Worm (Caenorhabditis elegans) whole organism, young adult: ENCODE data around the gene best-17.

Source experiments
- B0261.1 ChIP-seq: sonication (generic microtip); optimal IDR thresholded peaks from 2 replicates; lab custom pipeline; 2016; ENCODE audit warnings: mild to moderate bottlenecking, missing genetic modification characterization, moderate library complexity, missing compliant biosample characterization
- F10E7.11 ChIP-seq: sonication (generic microtip); optimal IDR thresholded peaks from 2 replicates; lab custom pipeline; 2017; ENCODE audit warnings: mild to moderate bottlenecking, missing genetic modification characterization, moderate library complexity, missing compliant biosample characterization
- F55B11.4 ChIP-seq: sonication (generic microtip); optimal IDR thresholded peaks from 2 replicates; lab custom pipeline; 2016; ENCODE audit warnings: missing compliant biosample characterization, missing genetic modification characterization, borderline replicate concordance; ENCODE audit not compliant: insufficient read depth
- F57A8.1 ChIP-seq: fragments of 200-800 bp; sonication (Bioruptor generic); optimal IDR thresholded peaks from 2 replicates; lab custom pipeline; 2018; ENCODE audit warnings: mild to moderate bottlenecking, missing genetic modification characterization, moderate library complexity, missing compliant biosample characterization
- F57C9.4 ChIP-seq: sonication (generic microtip); optimal IDR thresholded peaks from 2 replicates; lab custom pipeline; 2017; ENCODE audit warnings: mild to moderate bottlenecking, missing genetic modification characterization, missing compliant biosample characterization
- Y53G8AR.9 ChIP-seq: fragments of 200-800 bp; sonication (Bioruptor generic); conservative IDR thresholded peaks from 2 replicates; pipeline ENCODE4 v1.3.6; 2022; ENCODE audit warnings: missing genetic modification reagents, missing genetic modification characterization, missing compliant biosample characterization
- Y67H2A.10 ChIP-seq: fragments of 200-800 bp; sonication (Bioruptor generic); conservative IDR thresholded peaks from 2 replicates; pipeline ENCODE4 v1.3.6; 2022; ENCODE audit warnings: missing genetic modification reagents, missing genetic modification characterization, missing compliant biosample characterization
- Y79H2A.3 ChIP-seq: fragments of 200-800 bp; sonication (Bioruptor generic); conservative IDR thresholded peaks from 2 replicates; pipeline ENCODE4 v1.3.6; 2022; ENCODE audit warnings: missing genetic modification reagents, missing genetic modification characterization, missing compliant biosample characterization
- Y95B8A.8 ChIP-seq: fragments of 200-800 bp; sonication (Bioruptor generic); IDR thresholded peaks from 2 replicates; pipeline ENCODE4 v1.3.6; 2022; ENCODE audit warnings: missing genetic modification reagents, missing genetic modification characterization, missing compliant biosample characterization
- ZK185.1 ChIP-seq: sonication (generic microtip); optimal IDR thresholded peaks from 2 replicates; lab custom pipeline; 2016; ENCODE audit warnings: mild to moderate bottlenecking, missing genetic modification characterization, missing compliant biosample characterization; ENCODE audit not compliant: poor library complexity, severe bottlenecking
- akir-1 ChIP-seq: fragments of 200-800 bp; sonication (Bioruptor generic); optimal IDR thresholded peaks from 2 replicates; lab custom pipeline; 2018; ENCODE audit warnings: mild to moderate bottlenecking, missing genetic modification characterization, moderate library complexity, missing compliant biosample characterization
- aptf-2 ChIP-seq: fragments of 200-800 bp; sonication (Bioruptor generic); conservative IDR thresholded peaks from 2 replicates; pipeline ENCODE4 v1.3.6; 2022; ENCODE audit warnings: missing genetic modification reagents, missing genetic modification characterization, missing compliant biosample characterization
- atf-7 ChIP-seq: sonication (generic microtip); optimal IDR thresholded peaks from 2 replicates; lab custom pipeline; 2017; ENCODE audit warnings: mild to moderate bottlenecking, missing genetic modification characterization, missing compliant biosample characterization
- attf-3 ChIP-seq: fragments of 200-800 bp; sonication (Bioruptor generic); conservative IDR thresholded peaks from 2 replicates; pipeline ENCODE4 v1.3.6; 2022; ENCODE audit warnings: missing genetic modification reagents, missing genetic modification characterization, missing compliant biosample characterization
- attf-5 ChIP-seq: fragments of 200-800 bp; sonication (Bioruptor generic); optimal IDR thresholded peaks from 2 replicates; lab custom pipeline; 2018; ENCODE audit warnings: mild to moderate bottlenecking, missing genetic modification characterization, missing compliant biosample characterization
- cebp-1 ChIP-seq, 2 experiments: fragments of 200-800 bp in 1 of 2; sonication (Bioruptor generic) in 1 of 2; sonication (generic microtip) in 1 of 2; IDR thresholded peaks in 1 of 2; optimal IDR thresholded peaks in 1 of 2; 2 replicates each; pipeline versions ENCODE4 v1.3.6 to Lab custom; 2017 to 2022; ENCODE audit warnings: missing compliant biosample characterization in 2 of 2, missing genetic modification characterization in 2 of 2, mild to moderate bottlenecking in 1 of 2, missing genetic modification reagents in 1 of 2, moderate library complexity in 1 of 2
- ceh-100 ChIP-seq: fragments of 200-800 bp; sonication (Bioruptor generic); IDR thresholded peaks from 2 replicates; pipeline ENCODE4 v1.3.6; 2022; ENCODE audit warnings: missing genetic modification reagents, missing genetic modification characterization, missing compliant biosample characterization
- ceh-58 ChIP-seq: fragments of 200-800 bp; sonication (Bioruptor generic); IDR thresholded peaks from 2 replicates; pipeline ENCODE4 v1.3.6; 2022; ENCODE audit warnings: missing genetic modification characterization, missing compliant biosample characterization
- ceh-91 ChIP-seq: fragments of 200-800 bp; sonication (Bioruptor generic); IDR thresholded peaks from 2 replicates; pipeline ENCODE4 v1.3.6; 2022; ENCODE audit warnings: missing genetic modification reagents, missing genetic modification characterization, missing compliant biosample characterization
- chd-7 ChIP-seq: sonication (generic microtip); optimal IDR thresholded peaks from 2 replicates; lab custom pipeline; 2016; ENCODE audit warnings: mild to moderate bottlenecking, missing genetic modification characterization, moderate library complexity, missing compliant biosample characterization
- dox-1 ChIP-seq: fragments of 200-800 bp; sonication (Bioruptor generic); IDR thresholded peaks from 2 replicates; pipeline ENCODE4 v1.3.6; 2022; ENCODE audit warnings: missing genetic modification reagents, missing genetic modification characterization, missing compliant biosample characterization
- ekl-4 ChIP-seq: fragments of 200-800 bp; sonication (Bioruptor generic); IDR thresholded peaks from 2 replicates; pipeline ENCODE4 v1.3.6; 2022; ENCODE audit warnings: missing genetic modification reagents, missing genetic modification characterization, missing compliant biosample characterization
- ets-4 ChIP-seq: fragments of 200-800 bp; sonication (Bioruptor generic); optimal IDR thresholded peaks from 2 replicates; lab custom pipeline; 2018; ENCODE audit warnings: mild to moderate bottlenecking, missing genetic modification characterization, missing compliant biosample characterization
- gei-17 ChIP-seq: fragments of 200-800 bp; sonication (Bioruptor generic); optimal IDR thresholded peaks from 2 replicates; lab custom pipeline; 2018; ENCODE audit warnings: mild to moderate bottlenecking, missing genetic modification characterization, missing compliant biosample characterization
- hsf-1 ChIP-seq: fragments of 200-800 bp; sonication (Bioruptor generic); IDR thresholded peaks from 2 replicates; pipeline ENCODE4 v1.3.6; 2022; ENCODE audit warnings: missing genetic modification reagents, missing genetic modification characterization, missing compliant biosample characterization
- let-526 ChIP-seq: fragments of 200-800 bp; sonication (Bioruptor generic); IDR thresholded peaks from 2 replicates; pipeline ENCODE4 v1.3.6; 2022; ENCODE audit warnings: missing genetic modification reagents, missing genetic modification characterization, missing compliant biosample characterization
- let-607 ChIP-seq, 2 experiments: fragments of 200-800 bp in 1 of 2; sonication (Bioruptor generic) in 1 of 2; sonication (generic microtip) in 1 of 2; optimal IDR thresholded peaks; 2 replicates each; lab custom pipeline; 2016 to 2018; ENCODE audit warnings: mild to moderate bottlenecking in 2 of 2, missing compliant biosample characterization in 2 of 2, missing genetic modification characterization in 2 of 2, moderate library complexity in 2 of 2, missing genotype in 1 of 2
- lin-26 ChIP-seq: fragments of 200-800 bp; sonication (Bioruptor generic); IDR thresholded peaks from 2 replicates; pipeline ENCODE4 v1.3.6; 2022; ENCODE audit warnings: missing genetic modification reagents, missing genetic modification characterization, missing compliant biosample characterization
- lin-54 ChIP-seq: fragments of 200-800 bp; sonication (Bioruptor generic); optimal IDR thresholded peaks from 2 replicates; lab custom pipeline; 2018; ENCODE audit warnings: mild to moderate bottlenecking, missing genetic modification characterization, missing compliant biosample characterization
- madf-10 ChIP-seq: sonication (generic microtip); optimal IDR thresholded peaks from 2 replicates; lab custom pipeline; 2016; ENCODE audit warnings: mild to moderate bottlenecking, missing genetic modification characterization, missing compliant biosample characterization
- madf-8 ChIP-seq: fragments of 200-800 bp; sonication (Bioruptor generic); conservative IDR thresholded peaks from 2 replicates; pipeline ENCODE4 v1.3.6; 2022; ENCODE audit warnings: missing genetic modification reagents, missing genetic modification characterization, missing compliant biosample characterization
- mes-4 ChIP-seq: sonication (generic microtip); optimal IDR thresholded peaks from 2 replicates; lab custom pipeline; 2016; ENCODE audit warnings: missing genotype, missing genetic modification characterization, missing compliant biosample characterization
- nfyb-1 ChIP-seq: fragments of 200-800 bp; sonication (Bioruptor generic); IDR thresholded peaks from 2 replicates; pipeline ENCODE4 v1.3.6; 2022; ENCODE audit warnings: missing genetic modification reagents, missing genetic modification characterization, missing compliant biosample characterization
- pbrm-1 ChIP-seq: fragments of 200-800 bp; sonication (Bioruptor generic); IDR thresholded peaks from 2 replicates; pipeline ENCODE4 v1.3.6; 2022; ENCODE audit warnings: missing genetic modification reagents, missing genetic modification characterization, missing compliant biosample characterization
- rec-8 ChIP-seq, 2 experiments: sonication (generic microtip); optimal IDR thresholded peaks; 2 replicates each; lab custom pipeline; 2016; ENCODE audit warnings: mild to moderate bottlenecking in 2 of 2, missing genetic modification characterization in 2 of 2, missing genetic modification reagents in 2 of 2, missing genotype in 2 of 2, missing biosample characterization in 1 of 2, missing compliant biosample characterization in 1 of 2, moderate library complexity in 1 of 2
- rpc-1 ChIP-seq, 2 experiments: fragments of 150-350 bp in 1 of 2; sonication (generic microtip) in 1 of 2; optimal IDR thresholded peaks; 2 replicates each; lab custom pipeline; 2014 to 2018; ENCODE audit warnings: missing biosample characterization in 1 of 2, missing genetic modification characterization in 1 of 2, missing genetic modification reagents in 1 of 2, missing genotype in 1 of 2
- snpc-4 ChIP-seq, 5 experiments: fragments of 150-350 bp in 1 of 5; sonication (generic microtip) in 4 of 5; optimal IDR thresholded peaks; 2 replicates each; lab custom pipeline; 2014 to 2018; ENCODE audit warnings: missing genetic modification characterization in 5 of 5, missing biosample characterization in 3 of 5, antibody characterized with exemption in 2 of 5, mild to moderate bottlenecking in 2 of 5, missing compliant biosample characterization in 2 of 5, missing genotype in 2 of 5, moderate library complexity in 2 of 5, missing genetic modification reagents in 1 of 5
- tbx-9 ChIP-seq: sonication (generic microtip); optimal IDR thresholded peaks from 2 replicates; lab custom pipeline; 2016; ENCODE audit warnings: borderline replicate concordance, missing genetic modification characterization, inconsistent platforms, missing compliant biosample characterization
- tlf-1 ChIP-seq: fragments of 200-800 bp; sonication (Bioruptor generic); optimal IDR thresholded peaks from 2 replicates; lab custom pipeline; 2018; ENCODE audit warnings: mild to moderate bottlenecking, missing genetic modification characterization, missing compliant biosample characterization
- unc-62 ChIP-seq: fragments of 150-350 bp; optimal IDR thresholded peaks from 2 replicates; lab custom pipeline; 2014; ENCODE audit warnings: missing biosample characterization, missing genetic modification reagents, missing genetic modification characterization
- zfh-2 ChIP-seq: fragments of 200-800 bp; sonication (Bioruptor generic); conservative IDR thresholded peaks from 2 replicates; pipeline ENCODE4 v1.3.6; 2022; ENCODE audit warnings: missing genetic modification reagents, missing genetic modification characterization, missing compliant biosample characterization
- zim-3 ChIP-seq: sonication (generic microtip); optimal IDR thresholded peaks from 2 replicates; lab custom pipeline; 2017; ENCODE audit warnings: mild to moderate bottlenecking, missing genetic modification characterization, moderate library complexity, missing compliant biosample characterization
- ztf-18 ChIP-seq: sonication (generic microtip); optimal IDR thresholded peaks from 2 replicates; lab custom pipeline; 2016; ENCODE audit warnings: missing genotype, mild to moderate bottlenecking, missing genetic modification characterization, missing compliant biosample characterization
- ztf-25 ChIP-seq: fragments of 200-800 bp; sonication (Bioruptor generic); IDR thresholded peaks from 2 replicates; pipeline ENCODE4 v1.3.6; 2022; ENCODE audit warnings: missing genetic modification reagents, missing genetic modification characterization, missing compliant biosample characterization
- ztf-3 ChIP-seq: fragments of 200-800 bp; sonication (Bioruptor generic); optimal IDR thresholded peaks from 2 replicates; lab custom pipeline; 2018; ENCODE audit warnings: mild to moderate bottlenecking, missing genetic modification characterization, missing compliant biosample characterization

best-17 gene

ce11 chrIII:600316-600932 is 9.0 kb downstream of the best-17 start, which contains the start of gene lec-6 (continued):
- TF ChIP-seq mes-4 (tag; lab: Kevin White, UChicago) (no peak), rec-8 (tag; optimal IDR thresholded peaks at IDR 0.05; lab: Kevin White, UChicago) (no peak), B0261.1 (tag; lab: Kevin White, UChicago) (no peak), lin-54 (GFP tag; lab: Kevin White, UChicago) (no peak), tlf-1 (GFP tag; lab: Kevin White, UChicago) (no peak), ztf-3 (GFP tag; lab: Kevin White, UChicago) (no peak), ets-4 (GFP tag; lab: Kevin White, UChicago) (peak; percentile 70), F57A8.1 (GFP tag; lab: Kevin White, UChicago) (no peak), madf-8 (no peak), F57C9.4 (tag; lab: Kevin White, UChicago) (no peak), let-526 (0 out of 2 replicates have a peak, but pooled peaks have one; percentile 16), ceh-58 (no peak), gei-17 (GFP tag; lab: Kevin White, UChicago) (no peak), pbrm-1 (GFP tag; lab: Robert Waterston, UW) (0 out of 2 replicates have a peak, but pooled peaks have one; percentile 6), zim-3 (tag; lab: Kevin White, UChicago) (no peak), attf-5 (GFP tag; lab: Kevin White, UChicago) (no peak), hsf-1 (0 out of 2 replicates have a peak, but pooled peaks have one; percentile 8), madf-10 (tag; lab: Kevin White, UChicago) (no peak), aptf-2 (no peak), snpc-4 (GFP tag; optimal IDR thresholded peaks at IDR 0.05; lab: Kevin White, UChicago) (no peak), snpc-4 (tag; optimal IDR thresholded peaks at IDR 0.05; lab: Kevin White, UChicago) (no peak), Y79H2A.3 (GFP tag; lab: Robert Waterston, UW) (no peak), ceh-100 (GFP tag; lab: Robert Waterston, UW) (no peak), attf-3 (GFP tag; lab: Robert Waterston, UW) (no peak), F55B11.4 (tag; lab: Kevin White, UChicago) (no peak), dox-1 (GFP tag; lab: Robert Waterston, UW) (0 out of 2 replicates have a peak, but pooled peaks have one; percentile 59), ceh-91 (GFP tag; lab: Robert Waterston, UW) (no peak)

ce11 chrIII:599279-599678 is 10.2 kb downstream of the best-17 start:
- no peak for TF ChIP-seq chd-7 (tag; lab: Kevin White, UChicago)
- no peak for TF ChIP-seq ztf-18 (tag; lab: Kevin White, UChicago)
- TF ChIP-seq cebp-1 (GFP tag; IDR thresholded peaks at IDR 0.05; lab: Robert Waterston, UW): no peak
- TF ChIP-seq cebp-1 (tag; optimal IDR thresholded peaks at IDR 0.05; lab: Kevin White, UChicago): peak; percentile 7
- TF ChIP-seq tbx-9 (tag; lab: Kevin White, UChicago): no peak
- 0 out of 2 replicates have a peak, but pooled peaks have one; percentile 36 for TF ChIP-seq ekl-4 (GFP tag; lab: Robert Waterston, UW)
- no peak for TF ChIP-seq gei-17 (GFP tag; lab: Kevin White, UChicago)
- TF ChIP-seq unc-62: no peak
- TF ChIP-seq let-607 (tag; optimal IDR thresholded peaks at IDR 0.05; lab: Kevin White, UChicago): peak in 1 of 2 experiments; percentile 17
- no peak for TF ChIP-seq Y95B8A.8 (GFP tag; lab: Robert Waterston, UW)
- 0 out of 2 replicates have a peak, but pooled peaks have one; percentile 40 for TF ChIP-seq Y53G8AR.9 (GFP tag; lab: Robert Waterston, UW)
- TF ChIP-seq ZK185.1 (tag; lab: Kevin White, UChicago): peak; percentile 42
- no peak for TF ChIP-seq atf-7
- no peak for TF ChIP-seq ceh-100 (GFP tag; lab: Robert Waterston, UW)
- no peak for TF ChIP-seq akir-1 (GFP tag; lab: Kevin White, UChicago)
- no peak for TF ChIP-seq nfyb-1 (GFP tag; lab: Robert Waterston, UW)
- no peak for TF ChIP-seq rpc-1 (optimal IDR thresholded peaks at IDR 0.05; lab: Kevin White, UChicago)
- TF ChIP-seq rpc-1 (tag; optimal IDR thresholded peaks at IDR 0.05; lab: Kevin White, UChicago): no peak
- no peak for TF ChIP-seq Y67H2A.10 (GFP tag; lab: Robert Waterston, UW)
- TF ChIP-seq lin-26 (GFP tag; lab: Robert Waterston, UW): no peak
- no peak for TF ChIP-seq F10E7.11 (tag; lab: Kevin White, UChicago)
- no peak for TF ChIP-seq ztf-25
- no peak for TF ChIP-seq zfh-2 (GFP tag; lab: Robert Waterston, UW)
